Worm (Caenorhabditis elegans) whole organism, early embryonic: ENCODE results near the gene scl-26.

Experiments used
- F13C5.2 ChIP-seq: sonication (generic microtip); optimal IDR thresholded peaks from 2 replicates; lab custom pipeline; 2017; ENCODE audit warnings: mild to moderate bottlenecking, missing genetic modification characterization, inconsistent platforms, missing compliant biosample characterization
- aly-1 ChIP-seq: sonication (generic microtip); optimal IDR thresholded peaks from 2 replicates; lab custom pipeline; 2016; ENCODE audit warnings: missing genetic modification characterization, missing compliant biosample characterization
- ama-1 ChIP-seq: fragments of 150-350 bp; optimal IDR thresholded peaks from 2 replicates; lab custom pipeline; 2014
- ceh-13 ChIP-seq: fragments of 200-800 bp; sonication (Bioruptor generic); optimal IDR thresholded peaks from 2 replicates; lab custom pipeline; 2018; ENCODE audit warnings: mild to moderate bottlenecking, missing genetic modification characterization, missing compliant biosample characterization
- ceh-36 ChIP-seq: sonication (generic microtip); optimal IDR thresholded peaks from 2 replicates; lab custom pipeline; 2016; ENCODE audit warnings: missing genetic modification characterization, inconsistent platforms, missing compliant biosample characterization
- ets-7 ChIP-seq: sonication (generic microtip); optimal IDR thresholded peaks from 2 replicates; lab custom pipeline; 2016; ENCODE audit warnings: missing genotype, missing genetic modification characterization, missing compliant biosample characterization
- flt-1 ChIP-seq: fragments of 200-800 bp; sonication (Bioruptor generic); IDR thresholded peaks from 2 replicates; pipeline ENCODE4 v1.3.6; 2022; ENCODE audit warnings: missing genetic modification characterization, missing compliant biosample characterization
- hmbx-1 ChIP-seq: sonication (generic microtip); optimal IDR thresholded peaks from 2 replicates; lab custom pipeline; 2016; ENCODE audit warnings: mild to moderate bottlenecking, missing genetic modification characterization, missing compliant biosample characterization
- hmg-4 ChIP-seq: fragments of 200-800 bp; sonication (Bioruptor generic); optimal IDR thresholded peaks from 2 replicates; lab custom pipeline; 2018; ENCODE audit warnings: mild to moderate bottlenecking, missing genetic modification characterization, missing compliant biosample characterization
- hnd-1 ChIP-seq: sonication (generic microtip); optimal IDR thresholded peaks from 2 replicates; lab custom pipeline; 2016; ENCODE audit warnings: missing genetic modification characterization, missing compliant biosample characterization
- pes-1 ChIP-seq: fragments of 200-800 bp; sonication (Bioruptor generic); IDR thresholded peaks from 2 replicates; pipeline ENCODE4 v1.3.6; 2022; ENCODE audit warnings: missing genetic modification reagents, missing genetic modification characterization, missing compliant biosample characterization
- scrt-1 ChIP-seq: fragments of 200-800 bp; sonication (Bioruptor generic); IDR thresholded peaks from 2 replicates; pipeline ENCODE4 v1.3.6; 2022; ENCODE audit warnings: missing genetic modification characterization, missing compliant biosample characterization
- tbx-11 ChIP-seq: fragments of 200-800 bp; sonication (Bioruptor generic); IDR thresholded peaks from 2 replicates; pipeline ENCODE4 v1.3.6; 2022; ENCODE audit warnings: missing genetic modification characterization, missing compliant biosample characterization
- tra-4 ChIP-seq: sonication (generic microtip); optimal IDR thresholded peaks from 2 replicates; lab custom pipeline; 2017; ENCODE audit warnings: missing genetic modification characterization, missing compliant biosample characterization

DNA sequence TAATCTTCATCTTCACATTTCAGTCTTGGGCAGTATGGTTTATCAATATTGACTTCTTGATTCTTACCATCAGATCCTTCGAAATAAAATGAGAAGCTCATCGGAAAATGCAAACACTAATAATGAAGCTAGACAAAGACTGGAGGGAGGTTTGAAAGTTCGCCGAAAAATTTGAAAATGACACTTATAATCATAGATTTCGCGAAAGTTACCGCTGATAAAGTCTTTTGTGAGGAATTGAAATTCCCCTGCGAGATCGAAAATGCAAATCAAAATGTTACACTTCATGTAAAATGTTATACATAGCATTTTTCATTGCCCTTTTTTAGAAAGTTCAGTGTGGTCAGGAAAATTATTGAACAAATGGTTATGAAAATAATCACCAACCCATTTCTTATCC, 3.1 kb downstream of the scl-26 start, which contains the start of gene C50E3.7:
- TF ChIP-seq F13C5.2 (tag; lab: Kevin White, UChicago): no peak
- TF ChIP-seq flt-1 (GFP tag; lab: Robert Waterston, UW): no peak
- no peak for TF ChIP-seq aly-1 (tag; lab: Kevin White, UChicago)
- TF ChIP-seq hmg-4 (GFP tag; lab: Kevin White, UChicago): no peak
- TF ChIP-seq ceh-36: no peak
- no peak for TF ChIP-seq hmbx-1 (tag; lab: Kevin White, UChicago)
- no peak for TF ChIP-seq ets-7 (tag; lab: Kevin White, UChicago)
- no peak for TF ChIP-seq tbx-11 (GFP tag; lab: Robert Waterston, UW)
- TF ChIP-seq ama-1 (lab: Kevin White, UChicago): no peak
- TF ChIP-seq tra-4 (tag; lab: Kevin White, UChicago): no peak
- TF ChIP-seq pes-1 (GFP tag; lab: Robert Waterston, UW): no peak
- TF ChIP-seq scrt-1 (GFP tag; lab: Robert Waterston, UW): no peak
- no peak for TF ChIP-seq ceh-13 (GFP tag; lab: Kevin White, UChicago)
- TF ChIP-seq hnd-1 (tag; lab: Kevin White, UChicago): no peak
